Worm (Caenorhabditis elegans) whole organism, mixed stage, embryonic: ENCODE data around the gene shn-1.

Experiments
- M03D4.4 ChIP-seq: sonication (generic microtip); optimal IDR thresholded peaks from 2 replicates; lab custom pipeline; 2017; ENCODE audit warnings: mild to moderate bottlenecking, missing genetic modification characterization, missing compliant biosample characterization
- bed-3 ChIP-seq: fragments of 200-800 bp; sonication (Bioruptor generic); optimal IDR thresholded peaks from 3 replicates; lab custom pipeline; 2018; ENCODE audit warnings: mild to moderate bottlenecking, missing genetic modification characterization, moderate library complexity, missing compliant biosample characterization
- blmp-1 ChIP-seq: fragments of 150-350 bp; optimal IDR thresholded peaks from 2 replicates; lab custom pipeline; 2014; ENCODE audit warnings: missing biosample characterization, missing genetic modification characterization
- ceh-39 ChIP-seq: fragments of 150-350 bp; optimal IDR thresholded peaks from 2 replicates; lab custom pipeline; 2014; ENCODE audit warnings: missing biosample characterization, missing genetic modification characterization
- ceh-43 ChIP-seq: fragments of 200-800 bp; sonication (Bioruptor generic); optimal IDR thresholded peaks from 2 replicates; lab custom pipeline; 2018; ENCODE audit warnings: mild to moderate bottlenecking, missing genetic modification characterization, moderate library complexity, missing compliant biosample characterization
- ceh-83 ChIP-seq: fragments of 200-800 bp; sonication (Bioruptor generic); optimal IDR thresholded peaks from 2 replicates; lab custom pipeline; 2018; ENCODE audit warnings: mild to moderate bottlenecking, missing genetic modification characterization, missing compliant biosample characterization
- ces-1 ChIP-seq: fragments of 150-350 bp; optimal IDR thresholded peaks from 2 replicates; lab custom pipeline; 2014; ENCODE audit warnings: missing biosample characterization, missing genetic modification reagents, missing genetic modification characterization
- cnd-1 ChIP-seq: fragments of 200-800 bp; sonication (Bioruptor generic); optimal IDR thresholded peaks from 2 replicates; lab custom pipeline; 2018; ENCODE audit warnings: mild to moderate bottlenecking, missing genetic modification characterization, missing compliant biosample characterization
- drap-1 ChIP-seq: fragments of 200-800 bp; sonication (Bioruptor generic); optimal IDR thresholded peaks from 3 replicates; lab custom pipeline; 2018; ENCODE audit warnings: mild to moderate bottlenecking, missing genetic modification characterization, missing compliant biosample characterization
- elt-1 ChIP-seq: sonication (generic microtip); optimal IDR thresholded peaks from 2 replicates; lab custom pipeline; 2017; ENCODE audit warnings: missing genetic modification characterization, mild to moderate bottlenecking, missing compliant biosample characterization, antibody characterized with exemption, moderate library complexity, borderline replicate concordance; ENCODE audit not compliant: insufficient read depth
- elt-3 ChIP-seq: fragments of 150-350 bp; optimal IDR thresholded peaks from 2 replicates; lab custom pipeline; 2014; ENCODE audit warnings: missing biosample characterization, missing genetic modification characterization
- flh-1 ChIP-seq: fragments of 200-800 bp; sonication (Bioruptor generic); optimal IDR thresholded peaks from 2 replicates; lab custom pipeline; 2018; ENCODE audit warnings: mild to moderate bottlenecking, missing genetic modification characterization, moderate library complexity, missing compliant biosample characterization
- ham-2 ChIP-seq: fragments of 200-800 bp; sonication (Bioruptor generic); optimal IDR thresholded peaks from 2 replicates; lab custom pipeline; 2018; ENCODE audit warnings: mild to moderate bottlenecking, missing genetic modification characterization, missing compliant biosample characterization
- lin-13 ChIP-seq: fragments of 150-350 bp; optimal IDR thresholded peaks from 2 replicates; lab custom pipeline; 2014; ENCODE audit warnings: missing biosample characterization, missing genetic modification characterization
- lin-32 ChIP-seq: fragments of 200-800 bp; sonication (Bioruptor generic); optimal IDR thresholded peaks from 2 replicates; lab custom pipeline; 2018; ENCODE audit warnings: mild to moderate bottlenecking, missing genetic modification characterization, missing compliant biosample characterization
- lsy-2 ChIP-seq: fragments of 150-350 bp; optimal IDR thresholded peaks from 2 replicates; lab custom pipeline; 2014; ENCODE audit warnings: missing biosample characterization, missing genetic modification characterization
- mab-5 ChIP-seq: fragments of 150-350 bp; optimal IDR thresholded peaks from 2 replicates; lab custom pipeline; 2014; ENCODE audit warnings: missing biosample characterization, missing genetic modification characterization
- mep-1 ChIP-seq: fragments of 150-350 bp; optimal IDR thresholded peaks from 2 replicates; lab custom pipeline; 2017; ENCODE audit warnings: missing biosample characterization, missing genetic modification reagents, missing genetic modification characterization, inconsistent platforms
- mls-2 ChIP-seq: sonication (generic microtip); optimal IDR thresholded peaks from 2 replicates; lab custom pipeline; 2016; ENCODE audit warnings: mild to moderate bottlenecking, missing genetic modification characterization, moderate library complexity, missing compliant biosample characterization
- nhr-2 ChIP-seq: fragments of 150-350 bp; optimal IDR thresholded peaks from 2 replicates; lab custom pipeline; 2014; ENCODE audit warnings: missing biosample characterization, missing genetic modification characterization
- nhr-237 ChIP-seq: fragments of 150-350 bp; optimal IDR thresholded peaks from 2 replicates; lab custom pipeline; 2014; ENCODE audit warnings: missing biosample characterization, missing genetic modification characterization
- nhr-28 ChIP-seq: fragments of 150-350 bp; optimal IDR thresholded peaks from 2 replicates; lab custom pipeline; 2014; ENCODE audit warnings: missing biosample characterization, missing genetic modification characterization
- nhr-76 ChIP-seq: sonication (generic microtip); optimal IDR thresholded peaks from 2 replicates; lab custom pipeline; 2017; ENCODE audit warnings: missing biosample characterization, missing genetic modification characterization
- pha-4 ChIP-seq: fragments of 150-350 bp; optimal IDR thresholded peaks from 2 replicates; lab custom pipeline; 2018; ENCODE audit warnings: missing biosample characterization, missing genetic modification reagents, missing genetic modification characterization
- snpc-4 ChIP-seq: fragments of 150-350 bp; optimal IDR thresholded peaks from 2 replicates; lab custom pipeline; 2014; ENCODE audit warnings: missing biosample characterization, missing genetic modification characterization
- sptf-1 ChIP-seq: sonication (generic microtip); optimal IDR thresholded peaks from 2 replicates; lab custom pipeline; 2017; ENCODE audit warnings: mild to moderate bottlenecking, missing genetic modification characterization, moderate library complexity, missing compliant biosample characterization
- unc-120 ChIP-seq: sonication (generic microtip); optimal IDR thresholded peaks from 2 replicates; lab custom pipeline; 2017; ENCODE audit warnings: missing genetic modification characterization, missing compliant biosample characterization; ENCODE audit not compliant: poor library complexity, severe bottlenecking
- unc-39 ChIP-seq: fragments of 150-350 bp; optimal IDR thresholded peaks from 2 replicates; lab custom pipeline; 2014; ENCODE audit warnings: missing biosample characterization, missing genetic modification characterization
- zip-8 ChIP-seq: fragments of 150-350 bp; optimal IDR thresholded peaks from 2 replicates; lab custom pipeline; 2014; ENCODE audit warnings: missing biosample characterization, missing genetic modification characterization
- ztf-11 ChIP-seq: fragments of 150-350 bp; optimal IDR thresholded peaks from 2 replicates; lab custom pipeline; 2014; ENCODE audit warnings: missing biosample characterization, missing genetic modification characterization

shn-1 gene

ce11 chrII:11428599-11428998 is 37.8 kb upstream of the shn-1 start:
- TF ChIP-seq cnd-1 (tag; lab: Kevin White, UChicago), result no peak
- no peak for TF ChIP-seq unc-39 (tag; lab: Kevin White, UChicago)
- no peak for TF ChIP-seq ces-1 (GFP tag; lab: Kevin White, UChicago)
- TF ChIP-seq mls-2 (tag; lab: Kevin White, UChicago), result no peak
- no peak for TF ChIP-seq unc-120 (tag; lab: Kevin White, UChicago)
- TF ChIP-seq elt-1 (tag; lab: Kevin White, UChicago), result no peak
- TF ChIP-seq lin-13 (tag; lab: Kevin White, UChicago), result no peak
- no peak for TF ChIP-seq ham-2
- TF ChIP-seq elt-3 (tag; lab: Kevin White, UChicago), result no peak
- TF ChIP-seq flh-1, result no peak
- no peak for TF ChIP-seq drap-1 (GFP tag; lab: Kevin White, UChicago)
- no peak for TF ChIP-seq lsy-2 (tag; lab: Kevin White, UChicago)

- no peak for TF ChIP-seq nhr-2 (tag; lab: Kevin White, UChicago)
- no peak for TF ChIP-seq snpc-4
- no peak for TF ChIP-seq ztf-11 (tag; lab: Kevin White, UChicago)
- no peak for TF ChIP-seq ham-2
- no peak for TF ChIP-seq flh-1
- no peak for TF ChIP-seq cnd-1 (tag; lab: Kevin White, UChicago)
- TF ChIP-seq elt-1 (tag; lab: Kevin White, UChicago), result no peak
These were observed 36.6 kb upstream of the shn-1 start for ce11 chrII:11427322-11427721.

- TF ChIP-seq elt-3 (tag; lab: Kevin White, UChicago), result no peak
- TF ChIP-seq blmp-1 (tag; lab: Kevin White, UChicago), result no peak
- TF ChIP-seq flh-1, result no peak
- no peak for TF ChIP-seq ham-2
- TF ChIP-seq sptf-1, result no peak
- TF ChIP-seq mab-5 (tag; lab: Kevin White, UChicago), result no peak
- no peak for TF ChIP-seq nhr-28
- TF ChIP-seq lin-32 (GFP tag; lab: Kevin White, UChicago), result no peak
- TF ChIP-seq nhr-2 (tag; lab: Kevin White, UChicago), result no peak
- no peak for TF ChIP-seq ztf-11 (tag; lab: Kevin White, UChicago)
- no peak for TF ChIP-seq unc-39 (tag; lab: Kevin White, UChicago)
- TF ChIP-seq ceh-43 (GFP tag; lab: Kevin White, UChicago), result no peak
- TF ChIP-seq ceh-83 (GFP tag; lab: Kevin White, UChicago), result no peak
- TF ChIP-seq snpc-4, result no peak
- no peak for TF ChIP-seq lsy-2 (tag; lab: Kevin White, UChicago)
- no peak for TF ChIP-seq elt-1 (tag; lab: Kevin White, UChicago)
- no peak for TF ChIP-seq mep-1
- no peak for TF ChIP-seq pha-4 (tag; lab: Kevin White, UChicago)
- no peak for TF ChIP-seq M03D4.4 (tag; lab: Kevin White, UChicago)
- no peak for TF ChIP-seq nhr-76 (tag; lab: Kevin White, UChicago)
- TF ChIP-seq, all 35 proteins: peak for 0
These were observed 34.0 kb upstream of the shn-1 start, which contains the start of gene C05D12.3 for ce11 chrII:11424579-11425316. Gene C05D12.3 (plus strand): TSS chrII:11425266.

DNA sequence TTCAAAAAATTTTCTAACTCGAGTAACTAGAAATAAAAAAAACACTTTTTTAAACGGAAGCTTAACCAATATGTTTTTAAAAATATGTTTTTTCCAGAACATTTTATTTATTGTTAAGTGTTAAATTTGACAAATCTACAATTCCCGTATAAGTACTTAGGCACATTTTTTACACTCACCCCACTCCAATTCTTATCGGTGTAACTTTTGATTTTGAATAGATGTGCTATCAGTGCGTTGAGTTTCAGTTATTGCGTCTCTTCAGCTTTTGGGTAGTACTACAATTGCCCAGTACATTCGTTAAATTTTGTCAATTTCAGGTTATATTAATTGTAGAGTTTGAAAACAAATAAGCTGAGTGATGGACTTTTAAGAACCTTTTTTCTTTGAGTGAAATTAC is 33.3 kb upstream of the shn-1 start:
- TF ChIP-seq flh-1, result no peak
- TF ChIP-seq snpc-4, result no peak
- TF ChIP-seq bed-3 (GFP tag; lab: Kevin White, UChicago), result no peak
- no peak for TF ChIP-seq ces-1 (GFP tag; lab: Kevin White, UChicago)
- TF ChIP-seq nhr-76 (tag; lab: Kevin White, UChicago), result no peak

DNA sequence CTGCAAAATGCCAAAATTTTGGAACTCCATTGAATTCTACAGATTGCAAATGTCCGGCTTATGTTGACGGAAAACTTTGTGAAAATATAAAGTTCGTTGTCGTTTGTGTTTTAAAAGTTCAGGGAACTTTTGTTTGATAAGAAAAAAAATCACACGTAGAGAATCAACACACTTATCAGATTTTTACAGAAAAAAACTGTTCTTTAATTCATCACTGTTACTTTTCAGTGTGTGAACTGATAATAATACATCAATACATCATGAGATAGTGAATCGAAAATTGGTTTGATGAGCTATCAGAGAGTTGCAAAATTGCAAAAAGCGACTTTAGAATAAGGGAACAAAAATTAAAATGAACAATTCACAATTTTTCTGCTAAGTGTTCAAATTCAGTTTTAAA is 27.7 kb upstream of the shn-1 start:
- no peak for TF ChIP-seq nhr-237 (tag; lab: Kevin White, UChicago)
- TF ChIP-seq pha-4 (tag; lab: Kevin White, UChicago), result no peak
- no peak for TF ChIP-seq ceh-43 (GFP tag; lab: Kevin White, UChicago)
- no peak for TF ChIP-seq ceh-83 (GFP tag; lab: Kevin White, UChicago)
- TF ChIP-seq elt-3 (tag; lab: Kevin White, UChicago), result no peak
- TF ChIP-seq zip-8 (tag; lab: Kevin White, UChicago), result no peak
- no peak for TF ChIP-seq bed-3 (GFP tag; lab: Kevin White, UChicago)
- no peak for TF ChIP-seq nhr-76 (tag; lab: Kevin White, UChicago)
- no peak for TF ChIP-seq cnd-1 (tag; lab: Kevin White, UChicago)
- no peak for TF ChIP-seq ceh-39 (tag; lab: Kevin White, UChicago)
